Fruit fly (Drosophila melanogaster): ENCODE measurements around the gene Shmt.
"Not testable (repeated sequence)": the region's sequence is repeated elsewhere in the genome, so short reads cannot be mapped to it uniquely, and the experiment has no call there.

Gene Shmt

dm6 chrX:5916494-5917309, at the start of gene Shmt, which contains the start of gene CG3726:
Gene Shmt (minus strand): TSS chrX:5916797.
Gene CG3726 (plus strand): TSS chrX:5917097.
- TF ChIP-seq CG8478 (optimal IDR thresholded peaks at IDR 0.05) (no peak), CTCF (optimal IDR thresholded peaks at IDR 0.05) (peak in 1 of 2 experiments; percentile 7)

DNA sequence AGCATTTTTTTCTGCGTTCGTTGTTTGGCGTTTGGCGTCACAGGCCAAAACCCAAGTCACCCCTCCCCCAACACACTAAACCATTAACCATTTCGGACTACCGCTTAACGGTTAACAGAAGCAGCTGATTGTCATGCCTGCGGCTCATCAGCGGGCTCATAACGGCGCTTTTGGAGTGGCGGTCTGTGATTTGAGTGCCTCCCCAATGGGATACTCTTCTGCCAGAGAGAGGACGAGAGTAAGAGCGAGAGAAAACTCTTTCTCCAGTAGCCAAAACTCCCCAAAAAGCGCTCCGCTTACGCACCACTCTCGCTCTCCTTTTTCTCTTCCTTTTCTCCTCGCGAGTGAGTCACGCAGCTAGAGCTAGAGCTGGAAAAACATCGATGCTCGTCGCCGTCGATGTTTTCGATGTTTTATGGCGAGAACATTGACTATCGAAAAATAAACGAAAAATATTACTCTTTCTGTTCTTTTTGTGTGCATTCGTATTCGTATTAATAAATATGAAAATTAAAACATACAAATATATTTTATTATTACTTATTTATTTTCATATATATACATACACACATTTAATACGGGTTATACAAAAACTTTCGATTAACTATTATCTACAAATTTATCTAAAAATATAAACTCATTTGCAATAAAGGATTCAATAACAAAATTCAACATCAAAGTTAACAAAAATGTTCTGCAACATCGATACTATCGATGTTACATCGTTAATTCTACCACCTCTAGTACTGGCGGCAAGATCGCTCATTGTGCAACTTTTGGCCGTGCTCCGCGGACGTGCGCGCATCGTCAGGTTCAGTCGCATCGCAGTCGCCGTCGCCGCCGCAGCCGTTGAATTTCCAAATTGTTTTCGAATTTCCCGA, 49.2 kb upstream of the Shmt start, which contains the start of gene Grip:
Grip (plus strand) TSS at position 763 of the 881 bp plus-strand sequence.
- no peak for TF ChIP-seq CG8478 (optimal IDR thresholded peaks at IDR 0.05)
- no peak for TF ChIP-seq CTCF (optimal IDR thresholded peaks at IDR 0.05)

DNA sequence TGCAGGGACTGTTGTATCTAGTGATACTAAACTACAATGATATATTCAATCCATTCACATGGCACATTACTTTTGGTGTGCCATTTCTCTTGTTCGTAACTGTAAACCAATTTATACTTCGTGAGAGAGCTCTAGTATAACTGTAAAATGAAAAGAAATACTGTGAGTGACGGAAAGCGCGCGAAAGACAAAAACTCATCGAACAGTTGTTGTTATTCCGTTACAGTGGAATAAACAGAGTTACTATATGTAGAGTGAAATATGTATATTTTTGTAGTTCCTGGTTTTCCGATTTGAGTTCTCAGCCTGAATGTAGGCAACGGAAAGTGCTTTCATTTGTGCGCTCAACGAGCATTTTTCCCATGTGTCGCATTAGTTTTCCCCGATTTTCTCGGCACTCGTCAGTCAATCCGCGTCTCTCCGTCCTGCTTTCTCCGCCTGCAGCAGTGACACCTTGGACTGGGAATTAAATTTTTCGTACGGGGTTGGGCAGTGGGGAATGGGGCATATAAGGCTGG, 47.6 kb upstream of the Shmt start:
- TF ChIP-seq CG8478 (optimal IDR thresholded peaks at IDR 0.05) (no peak), CTCF (optimal IDR thresholded peaks at IDR 0.05) (peak; percentile 48 to 58)

dm6 chrX:5956646-5957441, 40.2 kb upstream of the Shmt start:
- TF ChIP-seq CTCF (optimal IDR thresholded peaks at IDR 0.05) (peak; percentile 77 to 81), CG8478 (optimal IDR thresholded peaks at IDR 0.05) (no peak)

- TF ChIP-seq CG8478 (optimal IDR thresholded peaks at IDR 0.05) (no peak), CTCF (optimal IDR thresholded peaks at IDR 0.05) (no peak)
Measured at dm6 chrX:5955207-5955679, 38.6 kb upstream of the Shmt start, which contains the start of gene CG6067. Gene CG6067 (plus strand): TSS chrX:5955629.

- TF ChIP-seq CTCF (optimal IDR thresholded peaks at IDR 0.05) (no peak), CG8478 (optimal IDR thresholded peaks at IDR 0.05) (no peak)
Measured at dm6 chrX:5952265-5952664, 35.7 kb upstream of the Shmt start, which contains the start of gene CG6048. Gene CG6048 (plus strand): TSS chrX:5952565.

DNA sequence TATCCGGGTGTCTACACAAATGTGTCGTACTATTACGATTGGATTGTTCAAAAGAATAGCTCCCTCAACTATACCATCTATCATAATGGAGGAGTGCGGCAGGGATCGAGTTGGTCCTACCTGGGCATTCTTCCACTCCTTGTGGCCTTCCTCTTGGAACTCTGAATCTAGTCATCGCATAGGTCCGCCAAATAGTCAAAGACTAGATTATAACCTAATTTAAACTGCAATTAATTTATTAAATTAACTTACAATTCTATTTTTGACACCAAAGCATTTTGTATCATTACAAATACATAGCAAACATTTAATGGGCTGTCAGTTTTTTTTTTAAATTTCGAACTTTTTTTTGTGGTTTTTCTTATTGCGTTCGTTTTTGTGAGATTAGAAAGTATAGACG, 33.4 kb upstream of the Shmt start, which contains the start of gene CG32755:
CG32755 (plus strand) TSS at position 301 of the 400 bp plus-strand sequence.
- no peak for TF ChIP-seq CTCF (optimal IDR thresholded peaks at IDR 0.05)
- TF ChIP-seq CG8478 (optimal IDR thresholded peaks at IDR 0.05), result no peak

DNA sequence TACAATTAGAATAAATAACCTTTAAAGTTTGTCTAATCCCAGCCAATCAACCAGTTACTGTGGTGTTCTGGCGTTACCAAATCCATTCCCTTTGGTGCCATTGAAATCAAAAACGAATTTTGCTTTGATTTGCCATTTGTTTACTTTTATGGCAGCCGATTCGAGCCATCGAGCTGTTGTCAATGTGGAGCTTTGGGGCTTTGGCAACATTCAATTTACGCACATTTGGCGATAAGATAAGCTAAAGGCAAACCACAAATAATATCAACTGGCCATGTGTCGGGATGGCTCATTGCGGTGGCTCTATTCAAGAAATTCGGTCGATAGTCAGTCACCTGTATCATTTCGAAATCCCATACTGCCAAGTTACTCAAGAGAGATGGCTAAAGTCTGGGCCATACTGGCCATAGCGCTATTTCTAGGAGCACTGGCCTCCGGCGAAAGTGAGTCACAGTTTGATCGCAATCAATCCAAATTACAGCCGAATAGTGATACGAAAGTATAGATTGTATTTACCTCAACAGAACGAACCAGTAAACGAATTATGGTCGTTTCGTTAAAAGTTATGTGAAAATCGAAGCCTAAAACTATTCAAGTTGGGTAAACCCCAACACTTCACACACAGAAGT, 31.4 kb upstream of the Shmt start, which contains the start of gene CG6041:
CG6041 (plus strand) TSS at position 291 of the 629 bp plus-strand sequence.
- TF ChIP-seq CTCF (optimal IDR thresholded peaks at IDR 0.05) (no peak), CG8478 (optimal IDR thresholded peaks at IDR 0.05) (no peak)

- TF ChIP-seq CG8478, CTCF (optimal IDR thresholded peaks at IDR 0.05): not testable (repeated sequence)
Measured at dm6 chrX:5945052-5945830, 28.6 kb upstream of the Shmt start, which contains the start of gene CG32756. Gene CG32756 (plus strand): TSS chrX:5945682.

DNA sequence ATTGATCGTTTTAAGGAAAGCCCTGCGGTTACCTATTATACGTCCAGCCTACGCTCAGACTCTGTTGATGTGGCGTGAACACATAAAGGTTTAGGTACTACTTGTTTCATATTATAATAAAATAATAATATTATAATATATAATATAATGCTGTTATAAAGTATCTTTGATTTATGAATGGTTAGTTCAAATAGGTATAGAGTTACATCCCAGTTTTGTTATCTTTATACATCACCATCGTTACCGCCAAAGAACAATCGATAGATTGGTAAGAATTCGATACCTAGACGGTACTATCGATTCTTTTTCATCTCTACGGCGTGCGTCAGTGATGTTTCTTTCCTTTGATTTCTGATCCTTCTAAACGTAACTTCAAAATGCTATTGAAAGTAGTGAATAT, 25.7 kb upstream of the Shmt start, which contains the start of gene CG12728:
CG12728 (plus strand) TSS at position 301 of the 400 bp plus-strand sequence.
- not testable (repeated sequence) for TF ChIP-seq CTCF, CG8478 (optimal IDR thresholded peaks at IDR 0.05)

dm6 chrX:5941824-5942223, 25.2 kb upstream of the Shmt start:
- TF ChIP-seq CG8478 (optimal IDR thresholded peaks at IDR 0.05) (no peak), CTCF (optimal IDR thresholded peaks at IDR 0.05) (no peak)

DNA sequence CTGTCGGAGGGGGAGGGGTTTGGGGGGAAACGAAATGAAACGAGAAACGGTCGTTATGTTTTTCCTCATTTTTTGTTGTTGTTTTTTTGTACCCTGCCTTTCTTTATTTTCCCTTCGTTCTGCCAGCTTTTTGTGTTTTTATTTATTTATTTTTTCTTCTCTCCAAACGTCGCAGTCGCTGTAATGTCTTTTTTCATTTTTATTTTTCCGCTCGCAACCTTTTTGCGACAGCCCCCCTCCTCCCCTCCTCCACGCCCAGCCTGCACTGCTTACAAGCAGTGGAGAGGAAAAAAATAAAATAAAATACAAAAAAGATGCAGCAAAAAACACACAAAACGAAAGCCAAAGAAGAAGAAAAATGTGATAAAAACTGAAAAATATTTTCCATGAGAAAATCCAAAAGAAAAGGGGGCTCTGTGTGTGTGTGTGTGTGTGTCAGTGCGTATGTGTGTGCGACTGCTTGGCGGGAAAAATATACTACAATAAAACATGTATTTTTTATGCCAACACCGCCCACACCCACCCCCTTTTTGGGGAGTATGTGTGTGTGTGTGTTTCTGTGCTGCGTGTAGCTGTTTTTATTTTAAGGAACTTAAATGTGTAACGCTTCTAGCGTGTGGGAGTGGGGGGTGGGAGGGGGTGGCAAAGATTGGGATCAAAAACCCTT, 18.6 kb upstream of the Shmt start:
- TF ChIP-seq CG8478 (optimal IDR thresholded peaks at IDR 0.05), result no peak
- no peak for TF ChIP-seq CTCF (optimal IDR thresholded peaks at IDR 0.05)
